Worm (Caenorhabditis elegans) whole organism, L4 larva: ENCODE results near the gene Y22D7AR.7.

Experiments
- F49E8.2 ChIP-seq: sonication (generic microtip); optimal IDR thresholded peaks from 2 replicates; lab custom pipeline; 2016; ENCODE audit warnings: missing compliant biosample characterization, mild to moderate bottlenecking, missing genetic modification characterization, borderline replicate concordance
- T20F7.1 ChIP-seq: fragments of 200-800 bp; sonication (Bioruptor generic); optimal IDR thresholded peaks from 2 replicates; lab custom pipeline; 2018; ENCODE audit warnings: mild to moderate bottlenecking, missing genetic modification characterization, missing compliant biosample characterization
- Y48G9A.11 ChIP-seq: fragments of 200-800 bp; sonication (Bioruptor generic); IDR thresholded peaks from 2 replicates; pipeline ENCODE4 v1.3.6; 2022; ENCODE audit warnings: missing genetic modification reagents, missing genetic modification characterization, missing compliant biosample characterization
- Y5F2A.4 ChIP-seq: fragments of 200-800 bp; sonication (Bioruptor generic); optimal IDR thresholded peaks from 2 replicates; lab custom pipeline; 2018; ENCODE audit warnings: mild to moderate bottlenecking, missing genetic modification characterization, missing compliant biosample characterization
- aha-1 ChIP-seq: fragments of 150-350 bp; peaks from one replicate; lab custom pipeline; 2014; ENCODE audit warnings: missing biosample characterization, missing genetic modification characterization
- daf-12 ChIP-seq: fragments of 150-350 bp; optimal IDR thresholded peaks from 2 replicates; lab custom pipeline; 2014; ENCODE audit warnings: missing biosample characterization, missing genetic modification reagents, missing genetic modification characterization
- dmd-8 ChIP-seq: fragments of 200-800 bp; sonication (Bioruptor generic); IDR thresholded peaks from 2 replicates; pipeline ENCODE4 v1.3.6; 2022; ENCODE audit warnings: missing genetic modification characterization, missing compliant biosample characterization
- duxl-1 ChIP-seq: sonication (generic microtip); optimal IDR thresholded peaks from 2 replicates; lab custom pipeline; 2016; ENCODE audit warnings: mild to moderate bottlenecking, missing genetic modification characterization, moderate library complexity, missing compliant biosample characterization; ENCODE audit not compliant: poor library complexity
- fkh-10 ChIP-seq: fragments of 150-350 bp; optimal IDR thresholded peaks from 2 replicates; lab custom pipeline; 2014; ENCODE audit warnings: missing biosample characterization, missing genetic modification reagents, missing genetic modification characterization
- gei-8 ChIP-seq: fragments of 200-800 bp; sonication (Bioruptor generic); optimal IDR thresholded peaks from 2 replicates; lab custom pipeline; 2018; ENCODE audit warnings: mild to moderate bottlenecking, missing genetic modification characterization, missing compliant biosample characterization
- lin-38 ChIP-seq: fragments of 200-800 bp; sonication (Bioruptor generic); IDR thresholded peaks from 2 replicates; pipeline ENCODE4 v1.3.6; 2022; ENCODE audit warnings: missing genetic modification reagents, missing genetic modification characterization, missing compliant biosample characterization
- madf-9 ChIP-seq: fragments of 200-800 bp; sonication (Bioruptor generic); conservative IDR thresholded peaks from 2 replicates; pipeline ENCODE4 v1.3.6; 2022; ENCODE audit warnings: missing genetic modification reagents, missing genetic modification characterization, missing compliant biosample characterization
- nhr-76 ChIP-seq: fragments of 150-350 bp; optimal IDR thresholded peaks from 2 replicates; lab custom pipeline; 2014; ENCODE audit warnings: missing biosample characterization, missing genetic modification characterization
- set-16 ChIP-seq: fragments of 200-800 bp; sonication (Bioruptor generic); IDR thresholded peaks from 2 replicates; pipeline ENCODE4 v1.3.6; 2022; ENCODE audit warnings: missing genetic modification reagents, missing genetic modification characterization, missing compliant biosample characterization
- skn-1 ChIP-seq: fragments of 150-350 bp; optimal IDR thresholded peaks from 2 replicates; lab custom pipeline; 2014; ENCODE audit warnings: missing biosample characterization, missing genetic modification characterization
- tag-97 ChIP-seq: fragments of 200-800 bp; sonication (Bioruptor generic); IDR thresholded peaks from 2 replicates; pipeline ENCODE4 v1.3.6; 2022; ENCODE audit warnings: missing genetic modification characterization, missing compliant biosample characterization
- zfp-2 ChIP-seq: sonication (generic microtip); optimal IDR thresholded peaks from 2 replicates; lab custom pipeline; 2016; ENCODE audit warnings: mild to moderate bottlenecking, missing genetic modification characterization, missing compliant biosample characterization
- zip-11 ChIP-seq: fragments of 200-800 bp; sonication (Bioruptor generic); IDR thresholded peaks from 2 replicates; pipeline ENCODE4 v1.3.6; 2022; ENCODE audit warnings: missing genetic modification characterization, missing compliant biosample characterization

Y22D7AR.7 gene

DNA sequence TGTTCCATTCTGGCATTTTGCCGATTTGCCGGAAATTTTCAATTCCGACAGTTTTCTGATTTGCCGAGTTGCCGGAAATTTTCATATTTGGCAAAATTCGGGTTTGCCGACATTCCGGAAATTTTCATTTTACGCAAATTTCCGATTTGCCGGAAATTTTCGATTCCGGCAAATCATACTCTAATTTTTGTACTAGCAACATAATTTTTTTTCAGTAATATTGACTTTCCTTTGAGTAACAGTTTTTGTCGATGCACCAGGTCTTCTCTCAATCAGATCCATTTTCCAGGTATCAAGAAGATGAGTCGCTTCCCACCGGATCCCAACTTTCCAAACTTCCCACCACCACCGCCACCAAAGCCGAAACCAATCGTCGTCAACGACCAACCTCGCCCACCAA lies 46.7 kb downstream of the Y22D7AR.7 start, which contains the start of gene Y22D7AL.3:
Gene Y22D7AL.3, plus strand, starts transcription at position 301 of the 400 bp plus-strand sequence.
- TF ChIP-seq skn-1 (tag; lab: Kevin White, UChicago) (no peak), madf-9 (GFP tag; lab: Robert Waterston, UW) (no peak), Y48G9A.11 (GFP tag; lab: Robert Waterston, UW) (no peak), aha-1 (tag; lab: Kevin White, UChicago) (peak; percentile 28), Y5F2A.4 (GFP tag; lab: Kevin White, UChicago) (no peak), zip-11 (GFP tag; lab: Robert Waterston, UW) (no peak)

DNA sequence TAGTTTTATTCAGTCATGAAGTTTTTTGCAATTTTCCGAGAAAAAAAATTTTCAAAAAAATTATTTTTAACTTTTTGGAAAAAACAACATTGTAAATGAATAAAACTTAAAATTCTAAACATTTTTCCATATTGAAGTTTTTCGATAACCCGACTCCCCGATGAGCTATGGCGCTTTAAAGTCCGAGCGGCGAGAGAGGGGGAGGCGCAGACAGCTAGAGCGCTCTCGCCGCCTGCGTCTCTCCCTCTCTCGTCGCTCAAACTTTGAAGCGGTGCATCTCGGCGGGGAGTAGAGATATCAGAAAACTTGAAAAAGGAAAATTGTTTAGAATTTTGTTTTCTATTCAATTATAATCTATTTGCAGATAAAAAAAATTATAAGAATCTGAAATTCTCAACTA lies 49.6 kb downstream of the Y22D7AR.7 start:
- TF ChIP-seq duxl-1 (no peak), gei-8 (no peak), set-16 (GFP tag; lab: Robert Waterston, UW) (peak; percentile 82)

DNA sequence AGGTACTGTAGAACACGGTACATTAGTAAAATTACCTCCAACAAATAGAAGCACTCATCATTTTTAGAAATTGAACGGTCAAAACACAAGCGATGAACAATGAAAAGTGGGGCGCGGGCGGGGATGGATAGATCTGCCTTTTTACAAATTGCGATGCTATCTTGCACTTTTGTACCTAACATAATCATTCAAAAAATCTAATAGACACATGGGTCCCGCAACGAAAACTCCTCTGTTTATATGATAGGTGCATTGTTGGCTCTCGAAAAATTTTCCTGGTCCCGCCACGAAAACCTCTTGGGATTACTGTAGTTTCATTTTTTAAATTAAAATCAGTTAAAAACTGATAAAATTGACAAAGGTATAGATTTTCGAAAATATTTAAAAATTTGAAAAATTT lies 53.6 kb downstream of the Y22D7AR.7 start, which contains the start of gene Y22D7AL.11:
Gene Y22D7AL.11, minus strand, starts transcription at position 101 of the 400 bp plus-strand sequence.
- TF ChIP-seq fkh-10 (GFP tag; lab: Kevin White, UChicago) (no peak), tag-97 (no peak), dmd-8 (GFP tag; lab: Robert Waterston, UW) (no peak), nhr-76 (tag; lab: Kevin White, UChicago) (no peak), lin-38 (no peak), zfp-2 (tag; lab: Kevin White, UChicago) (no peak), skn-1 (tag; lab: Kevin White, UChicago) (no peak), T20F7.1 (GFP tag; lab: Kevin White, UChicago) (no peak), Y5F2A.4 (GFP tag; lab: Kevin White, UChicago) (no peak), F49E8.2 (tag; lab: Kevin White, UChicago) (no peak), daf-12 (tag; lab: Kevin White, UChicago) (no peak)
